Fruit fly (Drosophila melanogaster): Measurements from ENCODE around the gene CtIP.
A peak's percentile ranks its signal among the peaks of the same experiment; 100 is the strongest.

The CtIP gene

DNA sequence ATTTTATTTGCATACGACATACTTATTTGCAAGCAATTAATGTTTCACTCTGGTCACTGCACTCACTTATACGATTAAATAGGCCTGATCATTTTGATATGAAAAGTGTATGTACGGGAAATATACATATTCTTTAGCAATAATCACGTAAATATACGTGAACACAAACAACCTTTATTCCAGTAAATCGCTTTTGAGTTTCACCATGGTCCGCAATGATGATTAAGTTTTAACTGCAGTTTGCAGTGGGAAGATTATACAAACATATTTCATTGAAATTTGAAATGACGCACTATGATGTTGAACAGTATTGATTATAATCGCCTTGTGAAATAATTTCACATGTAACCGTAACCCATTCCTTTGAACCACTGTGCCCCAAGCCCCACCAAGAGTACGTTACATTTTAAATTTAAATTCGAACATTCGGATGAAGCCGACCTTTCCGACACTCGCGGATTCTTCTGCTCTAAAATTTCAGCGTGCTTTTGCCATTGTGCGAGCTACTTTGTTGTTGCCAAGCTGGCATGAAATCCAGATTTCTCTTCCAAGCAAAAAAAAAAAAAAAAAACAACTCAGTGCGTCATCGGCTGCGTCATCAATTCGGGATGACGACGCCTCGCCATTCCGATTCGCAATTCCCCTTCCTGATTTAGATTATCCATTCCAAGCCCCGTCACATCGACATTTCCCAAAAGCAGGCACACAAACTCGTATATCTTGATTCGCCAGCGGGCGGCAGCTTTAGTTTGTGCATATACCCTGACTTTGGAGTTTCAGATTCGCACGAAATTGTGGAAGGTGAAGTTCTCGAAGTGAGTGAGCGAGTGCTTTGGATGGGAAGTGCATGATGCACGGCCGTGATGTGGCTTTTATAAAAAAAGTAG lies 32.3 kb upstream of the CtIP start (continued):
- TF ChIP-seq CG32006 (GFP tag; optimal IDR thresholded peaks at IDR 0.05) (peak; percentile 68), vri (GFP tag; optimal IDR thresholded peaks at IDR 0.05) (no peak), dac (GFP tag; optimal IDR thresholded peaks at IDR 0.05) (no peak), Sox15 (GFP tag; optimal IDR thresholded peaks at IDR 0.05) (peak; percentile 75), CG8632 (GFP tag; optimal IDR thresholded peaks at IDR 0.05) (peak; percentile 59), OdsH (GFP tag; optimal IDR thresholded peaks at IDR 0.05) (peak; percentile 63), Eip75B (GFP tag; optimal IDR thresholded peaks at IDR 0.05) (peak; percentile 69), CG7368 (GFP tag; optimal IDR thresholded peaks at IDR 0.05) (no peak), Smox (GFP tag; optimal IDR thresholded peaks at IDR 0.05) (peak; percentile 58), Ets96B (tag; optimal IDR thresholded peaks at IDR 0.05) (peak; percentile 47), CG9139 (GFP tag; optimal IDR thresholded peaks at IDR 0.05) (peak; percentile 0), Sox14 (GFP tag; optimal IDR thresholded peaks at IDR 0.05) (peak; percentile 61), salr (GFP tag; optimal IDR thresholded peaks at IDR 0.05) (peak; percentile 46 to 56), ss (GFP tag; optimal IDR thresholded peaks at IDR 0.05) (peak; percentile 56 to 79), Eip78C (GFP tag) (peak; percentile 93), fd59A (GFP tag; optimal IDR thresholded peaks at IDR 0.05) (peak; percentile 74), achi (GFP tag; optimal IDR thresholded peaks at IDR 0.05) (peak; percentile 39), fd85E (GFP tag; optimal IDR thresholded peaks at IDR 0.05) (no peak)

DNA sequence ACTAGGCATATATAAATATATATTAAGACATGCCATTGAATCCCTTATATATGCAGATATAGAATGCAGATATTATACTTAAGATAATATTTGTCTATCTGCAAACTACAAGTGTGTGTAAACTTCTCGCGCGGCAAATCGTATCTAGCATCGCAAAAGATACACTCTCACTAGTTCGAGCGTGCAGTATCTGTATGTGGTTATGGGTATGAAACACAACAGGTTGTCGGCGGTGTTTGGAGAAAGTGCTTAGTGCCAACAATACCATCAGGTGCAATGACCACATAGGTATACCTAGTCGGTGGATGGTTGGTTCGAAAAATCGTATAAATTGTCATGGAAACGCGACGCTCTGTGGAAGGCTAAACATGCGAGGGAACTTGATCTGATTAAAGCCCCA lies 31.5 kb upstream of the CtIP start:
- no peak for TF ChIP-seq CG4318 (GFP tag; optimal IDR thresholded peaks at IDR 0.05)
- no peak for TF ChIP-seq CG16779 (tag; optimal IDR thresholded peaks at IDR 0.05)
- TF ChIP-seq svp (GFP tag): peak; percentile 4
- no peak for TF ChIP-seq CG8119 (GFP tag; IDR thresholded peaks at IDR 0.05)
- TF ChIP-seq Eip78C (GFP tag): peak; percentile 5
- TF ChIP-seq fd59A (GFP tag; optimal IDR thresholded peaks at IDR 0.05): no peak
- TF ChIP-seq spab (GFP tag; optimal IDR thresholded peaks at IDR 0.05): no peak
- TF ChIP-seq dac (GFP tag; optimal IDR thresholded peaks at IDR 0.05): no peak

DNA sequence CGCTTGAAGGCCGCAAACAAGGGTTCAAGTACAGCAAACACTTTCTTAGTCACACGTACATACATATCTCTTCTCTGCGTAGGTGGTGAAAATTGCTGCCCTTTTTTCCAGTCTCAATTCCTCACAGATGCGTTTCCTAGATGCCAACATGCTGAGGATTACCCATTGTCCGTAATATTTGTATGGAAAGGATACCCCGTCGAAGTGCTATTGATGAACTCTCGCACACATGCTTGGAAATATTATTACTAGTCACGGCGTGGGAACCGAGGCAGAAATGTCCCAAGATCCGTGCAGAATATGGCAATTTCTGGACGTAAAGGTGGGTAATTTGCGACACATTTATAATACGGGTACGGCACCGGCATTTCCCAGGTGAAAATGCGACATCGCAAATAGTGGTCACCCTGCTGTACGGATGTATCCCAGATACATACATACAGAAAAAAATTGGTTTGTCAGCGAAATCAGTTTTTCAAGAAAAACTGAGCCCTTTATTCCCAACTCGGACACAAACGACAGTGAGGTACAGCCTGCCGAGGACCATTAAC lies 30.6 kb upstream of the CtIP start:
- TF ChIP-seq Ets21C (GFP tag; optimal IDR thresholded peaks at IDR 0.05): no peak
- no peak for TF ChIP-seq CG31627 (GFP tag; optimal IDR thresholded peaks at IDR 0.05)

DNA sequence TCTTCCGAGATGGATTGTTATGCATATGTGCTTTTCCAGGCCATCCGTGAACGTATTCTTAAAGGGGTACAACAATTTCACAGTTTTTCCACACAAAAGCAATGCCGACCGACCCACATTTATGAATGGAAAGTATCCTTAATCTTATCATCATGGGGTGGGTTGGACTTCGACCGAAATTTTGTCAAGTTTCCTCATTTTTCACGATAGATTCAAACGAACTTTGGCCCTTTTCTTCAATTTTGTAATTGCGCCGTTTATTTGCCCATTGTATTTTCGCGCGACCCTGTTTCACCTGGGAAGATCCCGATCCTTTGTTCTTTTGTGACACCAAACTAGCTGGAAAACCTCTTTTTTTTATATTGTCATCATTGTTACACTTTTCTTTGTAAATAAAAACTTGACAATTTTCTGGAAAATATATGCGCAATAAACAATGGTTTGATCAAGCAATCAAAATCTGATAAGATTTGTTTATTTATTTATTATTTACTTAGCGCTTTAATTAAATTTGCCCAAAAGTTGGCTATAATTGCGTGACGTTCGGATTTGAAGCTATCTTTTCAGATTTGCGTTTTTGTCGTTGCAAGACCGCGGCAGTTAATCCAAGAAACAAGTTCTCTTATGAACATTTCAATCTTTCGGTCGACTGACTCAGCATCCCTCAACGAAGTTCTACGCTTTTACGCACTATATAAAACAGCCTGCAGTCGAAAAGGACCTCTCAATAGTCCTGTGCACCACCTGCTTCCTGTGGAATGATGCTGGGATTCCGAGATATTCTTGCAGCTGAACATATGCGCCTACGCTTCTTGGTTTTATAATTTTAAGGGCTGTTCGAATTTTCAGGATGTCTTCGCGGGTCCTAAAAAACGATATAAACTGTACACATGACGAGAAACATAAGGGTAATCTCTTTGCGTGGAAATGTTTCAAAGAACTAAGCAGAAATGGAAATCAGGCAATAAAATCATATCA lies 29.8 kb upstream of the CtIP start:
- TF ChIP-seq Met (GFP tag; optimal IDR thresholded peaks at IDR 0.05): peak; percentile 8
- TF ChIP-seq Hr38 (GFP tag; optimal IDR thresholded peaks at IDR 0.05): no peak
- peak; percentile 55 for TF ChIP-seq Eip78C (GFP tag)
- peak; percentile 97 for TF ChIP-seq fkh (GFP tag; optimal IDR thresholded peaks at IDR 0.05)
- TF ChIP-seq CG31627 (GFP tag; optimal IDR thresholded peaks at IDR 0.05): no peak
- peak; percentile 62 for TF ChIP-seq svp (GFP tag)
- peak; percentile 34 for TF ChIP-seq Sox14 (GFP tag; optimal IDR thresholded peaks at IDR 0.05)
- no peak for TF ChIP-seq CG1621 (tag; optimal IDR thresholded peaks at IDR 0.05)

- TF ChIP-seq CG6792 (GFP tag; optimal IDR thresholded peaks at IDR 0.05) (no peak), acj6 (GFP tag; optimal IDR thresholded peaks at IDR 0.05) (no peak), fd59A (GFP tag; optimal IDR thresholded peaks at IDR 0.05) (no peak), fkh (GFP tag; optimal IDR thresholded peaks at IDR 0.05) (no peak), CG8119 (GFP tag; IDR thresholded peaks at IDR 0.05) (no peak), dsx (GFP tag; optimal IDR thresholded peaks at IDR 0.05; ENCODE audit: poor library complexity, severe bottlenecking) (no peak), CG31627 (GFP tag; optimal IDR thresholded peaks at IDR 0.05) (no peak), Hr38 (GFP tag; optimal IDR thresholded peaks at IDR 0.05) (no peak), CG3919 (GFP tag; optimal IDR thresholded peaks at IDR 0.05) (no peak), ss (GFP tag; optimal IDR thresholded peaks at IDR 0.05) (no peak), Eip78C (GFP tag) (no peak), OdsH (GFP tag; optimal IDR thresholded peaks at IDR 0.05) (no peak), CG10669 (GFP tag; optimal IDR thresholded peaks at IDR 0.05) (no peak), CG8632 (GFP tag; optimal IDR thresholded peaks at IDR 0.05) (no peak), achi (GFP tag; optimal IDR thresholded peaks at IDR 0.05) (no peak), CG6276 (GFP tag; optimal IDR thresholded peaks at IDR 0.05) (no peak)
These were observed 25.7 kb upstream of the CtIP start, which contains the start of gene CG13248 for dm6 chr3L:20410345-20410744. Gene CG13248 (minus strand): TSS chr3L:20410566.
